Fruit fly (Drosophila melanogaster) Kc167 (cell line): ENCODE data around the gene ida.

Experiments
- Myc ChIP-seq: fragments of >200 bp; optimal IDR thresholded peaks from 2 replicates; lab custom pipeline; 2017; ENCODE audit warnings: missing external identifiers
- Sin3A ChIP-seq: fragments of >200 bp; optimal IDR thresholded peaks from 2 replicates; lab custom pipeline; 2018; ENCODE audit warnings: missing external identifiers
- h ChIP-seq: fragments of >200 bp; optimal IDR thresholded peaks from 3 replicates; lab custom pipeline; 2018; ENCODE audit warnings: missing external identifiers
- insv ChIP-seq: fragments of >200 bp; optimal IDR thresholded peaks from 3 replicates; lab custom pipeline; 2018; ENCODE audit warnings: missing external identifiers
- psq ChIP-seq: fragments of >200 bp; optimal IDR thresholded peaks from 2 replicates; lab custom pipeline; 2017; ENCODE audit warnings: missing external identifiers
- ttk ChIP-seq: sonication (Bioruptor generic); optimal IDR thresholded peaks from 2 replicates; lab custom pipeline; 2017; ENCODE audit warnings: missing external identifiers

Gene ida

DNA sequence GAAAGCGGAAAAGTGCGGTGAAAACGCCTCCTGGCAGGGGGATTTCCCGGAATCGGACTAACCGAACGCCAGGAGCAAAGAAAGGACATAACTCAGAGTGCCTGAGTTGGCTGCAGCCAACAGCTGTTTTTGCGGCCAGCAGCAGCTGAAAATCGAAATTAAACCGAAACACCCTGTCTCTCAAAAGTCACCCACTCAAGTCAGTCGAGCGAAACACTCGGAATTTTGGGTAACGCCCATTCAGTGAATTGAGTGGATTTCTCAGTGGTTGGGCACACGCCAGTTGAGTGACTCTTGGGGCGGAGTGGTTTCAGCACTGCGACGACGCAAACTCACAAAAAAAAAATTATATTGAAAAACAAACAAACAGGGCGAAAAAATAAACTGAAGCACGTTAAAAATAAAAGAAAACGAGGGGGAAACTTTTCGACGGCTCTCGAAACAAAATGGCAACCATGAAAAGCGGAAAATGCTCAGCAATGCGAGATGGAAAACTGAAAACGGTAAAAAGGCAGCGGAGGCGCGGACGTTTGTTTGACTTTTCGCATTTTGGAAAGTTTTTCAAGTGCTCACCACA, 26.3 kb upstream of the ida start:
- no peak for TF ChIP-seq h (lab: Kevin White, UChicago)
- TF ChIP-seq ttk (lab: Kevin White, UChicago), result no peak
- no peak for TF ChIP-seq insv
- no peak for TF ChIP-seq Myc (lab: Kevin White, UChicago)
- TF ChIP-seq Sin3A (lab: Kevin White, UChicago), result no peak
- no peak for TF ChIP-seq psq

DNA sequence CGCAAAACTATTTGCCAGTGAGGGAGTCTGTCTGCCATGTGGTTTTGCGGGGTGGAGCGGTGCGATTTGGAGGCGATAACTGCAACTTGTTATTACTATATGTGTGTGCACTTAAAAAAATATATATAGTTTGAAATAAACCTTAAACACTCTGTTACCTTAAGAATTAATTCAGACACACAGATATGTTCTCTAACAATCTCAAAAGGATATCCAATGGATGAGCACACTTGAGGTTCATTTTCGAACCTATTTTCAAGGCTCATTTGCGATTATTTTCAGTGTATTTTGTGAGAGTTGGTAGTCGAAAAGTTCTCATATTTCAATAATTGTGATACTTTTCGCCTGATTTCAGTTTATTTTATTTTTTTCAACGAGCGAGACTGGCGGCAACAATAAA, 23.1 kb upstream of the ida start:
- TF ChIP-seq Sin3A (lab: Kevin White, UChicago) (no peak), insv (no peak), Myc (lab: Kevin White, UChicago) (no peak), psq (no peak), ttk (lab: Kevin White, UChicago) (no peak), h (lab: Kevin White, UChicago) (no peak)

DNA sequence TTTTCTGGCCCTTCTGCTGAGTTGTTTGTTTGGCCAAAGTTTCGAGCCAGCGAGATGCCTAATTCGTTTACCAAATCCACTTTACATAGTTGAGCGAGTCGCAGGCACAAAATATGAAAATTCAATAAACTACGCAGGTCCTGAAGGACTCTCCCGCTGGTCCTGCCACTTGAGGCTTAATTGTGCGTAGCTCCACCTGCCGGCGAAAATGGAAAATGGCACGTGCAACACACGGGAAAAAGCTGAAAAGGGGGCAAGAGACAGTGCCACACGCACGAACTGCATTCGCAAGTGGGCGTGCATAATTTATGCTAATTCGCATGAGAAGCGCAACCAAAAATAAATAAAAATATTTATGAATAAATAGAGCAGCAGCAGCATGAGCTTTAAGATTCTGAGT, 19.2 kb upstream of the ida start:
- TF ChIP-seq ttk (lab: Kevin White, UChicago), result no peak
- TF ChIP-seq psq, result no peak
- TF ChIP-seq Sin3A (lab: Kevin White, UChicago), result no peak
- no peak for TF ChIP-seq Myc (lab: Kevin White, UChicago)
- TF ChIP-seq insv, result no peak

DNA sequence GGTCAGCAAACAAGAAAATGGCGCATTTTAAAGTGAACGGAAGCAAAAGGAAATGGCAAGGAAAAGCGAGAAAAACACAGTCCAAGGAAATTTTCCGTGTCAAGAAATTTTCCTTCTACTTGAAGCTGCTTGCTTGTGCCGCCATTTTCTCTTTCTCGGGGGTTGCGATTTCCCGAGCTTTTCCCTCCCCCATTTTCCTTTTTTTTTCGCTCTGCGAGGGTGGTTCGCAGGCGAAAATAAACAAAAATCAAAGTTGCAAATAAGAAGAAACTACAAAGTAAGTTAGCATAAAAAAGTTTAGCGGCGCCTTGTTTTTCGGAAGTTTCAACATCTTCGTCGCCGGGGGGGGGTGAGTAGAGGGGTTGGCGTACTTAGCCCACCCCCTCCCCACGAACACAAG, 17.8 kb upstream of the ida start:
- TF ChIP-seq insv (no peak), h (lab: Kevin White, UChicago) (no peak), psq (no peak), Myc (lab: Kevin White, UChicago) (no peak), ttk (lab: Kevin White, UChicago) (no peak)

DNA sequence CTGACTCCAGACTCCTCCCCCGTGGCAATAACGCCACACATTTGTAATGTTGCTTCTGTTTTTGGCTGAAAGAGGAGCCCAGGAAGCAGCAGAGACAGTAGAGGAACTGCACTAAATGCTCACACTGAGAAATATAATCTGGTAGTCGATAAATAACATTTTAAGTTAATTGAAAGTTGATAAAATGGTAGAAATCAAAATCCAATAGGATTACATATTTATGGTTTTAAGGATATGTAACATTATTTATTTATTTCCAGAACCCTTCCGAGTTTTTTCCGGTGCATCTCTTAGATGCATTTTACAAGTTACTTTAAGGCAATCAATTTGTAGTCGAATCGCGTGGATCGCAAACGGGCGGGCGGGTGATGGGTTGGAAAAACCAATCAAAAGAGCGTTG, 14.3 kb upstream of the ida start:
- TF ChIP-seq insv (no peak), psq (no peak), Myc (lab: Kevin White, UChicago) (no peak), h (lab: Kevin White, UChicago) (no peak), Sin3A (lab: Kevin White, UChicago) (no peak), ttk (lab: Kevin White, UChicago) (no peak)

DNA sequence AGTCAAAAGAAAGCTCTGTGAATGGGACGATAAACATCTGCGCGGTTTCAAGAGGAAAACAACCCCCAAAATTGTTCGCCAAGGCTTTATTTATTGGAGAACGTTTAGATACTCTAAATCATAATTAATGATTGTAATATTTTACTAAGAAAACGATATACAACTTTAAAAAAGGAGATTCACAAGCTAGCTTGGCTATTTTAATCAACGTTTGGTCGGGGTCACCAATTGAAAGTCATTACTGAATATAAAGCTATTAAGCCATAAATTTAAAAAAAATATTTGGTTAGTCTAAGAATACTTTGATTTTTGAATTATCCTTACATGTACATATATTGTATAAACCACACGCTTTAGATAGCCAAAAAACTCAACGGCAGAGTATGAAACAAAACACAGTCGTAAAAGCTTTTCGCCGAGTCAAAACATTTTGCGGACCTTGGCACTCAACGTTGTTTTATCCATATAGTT, 13.0 kb upstream of the ida start, which contains the start of gene Fie:
Gene Fie (plus strand): TSS at position 421 of the 471 bp plus-strand sequence.
- TF ChIP-seq Myc (lab: Kevin White, UChicago) (no peak), psq (no peak), h (lab: Kevin White, UChicago) (no peak), ttk (lab: Kevin White, UChicago) (no peak), insv (no peak), Sin3A (lab: Kevin White, UChicago) (no peak)

DNA sequence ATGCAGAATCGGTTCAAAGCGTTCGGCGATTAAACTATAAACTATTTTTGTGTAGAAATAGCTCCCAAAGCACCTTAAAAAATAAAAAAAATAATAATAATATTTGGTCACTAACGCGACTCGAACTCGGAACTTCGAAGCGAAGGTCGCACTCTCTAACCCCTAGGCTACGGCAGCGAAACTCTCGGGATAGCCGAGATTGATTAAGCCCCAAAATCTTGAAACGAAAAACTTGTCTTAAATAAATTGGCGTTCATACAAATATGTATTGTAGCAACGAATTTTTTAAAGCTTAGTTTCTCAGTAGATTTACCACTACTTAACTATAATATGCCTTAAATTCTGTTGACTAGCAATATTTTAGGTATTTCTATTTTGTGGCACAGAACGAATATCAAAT, 10.7 kb upstream of the ida start:
- TF ChIP-seq Myc (lab: Kevin White, UChicago) (no peak), insv (no peak), psq (no peak), Sin3A (lab: Kevin White, UChicago) (no peak), h (lab: Kevin White, UChicago) (no peak), ttk (lab: Kevin White, UChicago) (no peak)

DNA sequence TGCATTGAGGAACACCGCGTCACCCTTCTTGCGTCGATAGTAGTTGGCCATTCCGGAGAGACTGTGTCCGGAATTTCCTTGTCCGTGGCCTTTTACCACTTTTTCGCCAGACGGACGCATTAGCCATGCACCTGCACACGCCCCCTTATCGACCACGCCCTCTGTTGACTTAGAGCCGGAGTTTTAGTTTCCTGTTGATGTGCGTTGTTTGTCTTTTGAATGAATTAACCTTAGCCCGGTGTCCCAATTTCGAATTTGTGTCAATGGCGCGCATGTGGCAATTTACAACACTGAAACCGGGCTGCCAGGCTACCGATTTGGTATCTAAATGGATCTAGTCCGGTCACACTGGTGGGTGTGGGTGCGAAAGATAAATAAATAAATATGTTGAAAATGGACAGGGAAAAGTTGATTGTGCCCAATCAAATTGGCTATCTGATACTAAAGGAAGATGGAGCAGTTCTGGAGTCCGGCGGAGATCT, 8.6 kb upstream of the ida start, which contains the start of the genes Gr63a and Lamtor4:
Gene Gr63a (minus strand): TSS at position 51 of the 482 bp plus-strand sequence.
Gene Lamtor4 (plus strand): TSS at position 348 of the 482 bp plus-strand sequence.
- TF ChIP-seq h (lab: Kevin White, UChicago) (no peak), psq (no peak), insv (no peak), ttk (lab: Kevin White, UChicago) (no peak), Myc (lab: Kevin White, UChicago) (no peak), Sin3A (lab: Kevin White, UChicago) (no peak)

DNA sequence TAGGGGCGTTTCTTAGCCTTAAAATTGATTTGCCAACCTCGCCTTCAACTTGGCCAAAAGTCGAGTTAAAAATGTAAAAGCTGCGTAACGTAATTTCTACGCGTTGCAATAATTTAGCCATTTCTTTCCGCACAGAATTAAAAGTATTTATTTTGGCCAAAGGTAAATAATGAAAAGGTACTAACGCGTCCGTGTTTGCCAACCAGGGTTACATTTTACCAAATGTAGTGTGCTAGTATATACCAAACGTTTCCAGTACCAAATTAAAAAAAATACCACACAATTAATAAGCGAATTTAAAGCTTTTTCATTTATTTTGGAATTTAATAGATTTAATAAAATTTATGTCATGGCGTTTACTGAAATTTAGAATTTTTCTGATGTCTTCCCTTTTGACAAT, 6.2 kb upstream of the ida start, which contains the start of gene Ccz1:
Gene Ccz1 (minus strand): TSS at position 179 of the 400 bp plus-strand sequence.
- TF ChIP-seq Sin3A (lab: Kevin White, UChicago) (no peak), ttk (lab: Kevin White, UChicago) (no peak), psq (no peak)

DNA sequence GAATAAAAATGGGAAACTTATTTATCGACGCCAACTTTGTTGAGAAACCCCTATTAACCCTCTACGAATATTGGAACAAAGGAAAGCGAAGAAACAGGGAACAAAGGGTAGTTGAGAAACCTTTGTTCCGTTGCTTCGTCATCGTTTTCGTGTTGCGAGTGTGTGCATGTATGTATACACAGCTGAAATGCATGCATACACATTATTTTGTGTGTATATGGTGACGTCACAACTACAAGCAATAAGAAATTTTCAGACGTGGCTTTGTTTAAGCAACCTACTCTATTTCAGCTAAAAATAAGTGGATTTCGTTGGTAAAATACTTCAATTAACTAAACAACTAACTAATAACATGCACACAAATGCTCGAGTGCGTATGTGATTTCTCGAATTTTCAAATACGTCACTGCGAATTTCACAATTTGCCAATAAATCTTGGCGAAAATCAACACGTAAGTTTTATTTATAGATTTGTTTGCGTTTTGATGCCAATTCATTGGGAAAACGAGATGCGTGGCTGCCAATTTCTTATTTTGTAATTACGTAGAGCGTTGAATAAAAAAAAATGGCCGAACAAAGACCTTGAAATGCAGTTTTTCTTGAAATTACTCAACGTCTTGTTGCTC, 3.2 kb upstream of the ida start:
- TF ChIP-seq h (lab: Kevin White, UChicago) (no peak), Myc (lab: Kevin White, UChicago) (no peak), insv (no peak), ttk (lab: Kevin White, UChicago) (no peak), psq (no peak), Sin3A (lab: Kevin White, UChicago) (no peak)

DNA sequence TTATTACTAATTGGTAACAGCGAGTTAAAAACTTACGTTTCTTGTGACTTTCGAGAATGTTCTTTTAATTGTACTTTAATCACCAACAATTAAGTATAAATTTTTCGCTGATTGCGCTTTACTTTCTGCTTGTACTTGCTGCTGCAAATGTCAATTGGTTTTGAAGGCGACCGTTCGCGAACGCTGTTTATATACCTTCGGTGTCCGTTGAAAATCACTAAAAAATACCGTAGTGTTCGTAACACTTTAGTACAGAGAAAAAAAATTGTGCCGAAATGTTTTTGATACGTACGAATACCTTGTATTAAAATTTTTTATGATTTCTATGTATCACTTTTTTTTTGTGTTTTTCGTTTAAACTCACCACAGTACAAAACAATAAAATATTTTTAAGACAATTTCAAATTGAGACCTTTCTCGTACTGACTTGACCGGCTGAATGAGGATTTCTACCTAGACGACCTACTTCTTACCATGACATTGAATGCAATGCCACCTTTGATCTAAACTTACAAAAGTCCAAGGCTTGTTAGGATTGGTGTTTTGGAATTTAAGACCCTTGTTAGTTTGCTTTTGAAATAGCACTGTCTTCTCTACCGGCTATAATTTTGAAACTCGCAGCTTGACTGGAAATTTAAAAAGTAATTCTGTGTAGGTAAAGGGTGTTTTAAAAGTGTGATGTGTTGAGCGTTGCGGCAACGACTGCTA, 2.5 kb upstream of the ida start, which contains the start of gene Ubi-p63E:
Gene Ubi-p63E (minus strand): TSS at position 694 of the 708 bp plus-strand sequence.
- no peak for TF ChIP-seq h (lab: Kevin White, UChicago)
- TF ChIP-seq Sin3A (lab: Kevin White, UChicago), result no peak
- TF ChIP-seq insv, result no peak
- no peak for TF ChIP-seq ttk (lab: Kevin White, UChicago)
- TF ChIP-seq psq, result no peak
- TF ChIP-seq Myc (lab: Kevin White, UChicago), result no peak

DNA sequence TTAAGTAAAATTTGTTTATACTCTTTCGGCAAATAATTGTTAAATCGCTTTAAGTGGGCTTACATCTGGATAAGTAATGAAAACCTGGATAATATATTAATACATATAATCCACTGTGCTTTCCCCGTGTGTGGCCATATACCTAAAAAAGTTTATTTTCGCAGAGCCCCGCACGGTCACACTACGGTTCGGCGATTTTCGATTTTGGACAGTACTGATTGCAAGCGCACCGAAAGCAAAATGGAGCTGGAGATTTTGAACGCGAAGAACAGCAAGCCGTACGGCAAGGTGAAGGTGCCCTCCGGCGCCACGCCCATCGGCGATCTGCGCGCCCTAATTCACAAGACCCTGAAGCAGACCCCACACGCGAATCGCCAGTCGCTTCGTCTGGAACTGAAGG, 1.8 kb upstream of the ida start, which contains the start of gene Sc2:
Gene Sc2 (plus strand): TSS at position 192 of the 400 bp plus-strand sequence.
- TF ChIP-seq Myc (lab: Kevin White, UChicago) (no peak), h (lab: Kevin White, UChicago) (no peak), psq (no peak), Sin3A (lab: Kevin White, UChicago) (no peak), ttk (lab: Kevin White, UChicago) (no peak), insv (no peak)
